Worm (Caenorhabditis elegans) whole organism, L4/young adult: ENCODE measurements around the gene ztf-28.

Experiments used
- dao-5 ChIP-seq: sonication (generic microtip); optimal IDR thresholded peaks from 2 replicates; lab custom pipeline; 2016; ENCODE audit warnings: missing genotype, missing genetic modification characterization, moderate library complexity, missing compliant biosample characterization
- him-1 ChIP-seq: sonication (generic microtip); optimal IDR thresholded peaks from 2 replicates; lab custom pipeline; 2016; ENCODE audit warnings: missing genotype, missing genetic modification reagents, missing genetic modification characterization, missing compliant biosample characterization

DNA sequence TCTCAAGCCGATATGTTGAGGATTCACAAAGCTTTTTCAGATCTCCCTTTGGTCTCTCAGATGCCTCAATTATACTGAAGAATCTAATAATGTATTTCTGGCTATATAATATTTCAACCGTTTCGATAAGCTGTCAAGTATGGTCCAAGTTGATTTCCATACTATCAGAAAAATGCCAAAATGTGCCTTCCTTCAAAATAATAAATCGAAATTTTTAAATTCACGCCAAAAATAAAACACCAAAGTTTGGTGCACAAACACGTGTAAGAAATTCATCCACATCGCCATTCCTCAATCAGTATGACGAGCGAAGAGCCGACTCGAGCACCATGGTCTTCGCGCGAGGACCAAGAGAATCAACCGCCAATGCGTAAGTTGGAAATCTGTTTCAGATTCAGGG is 29.1 kb downstream of the ztf-28 start, which contains the start of gene F22F7.11:
- TF ChIP-seq him-1 (tag; lab: Kevin White, UChicago) (no peak), dao-5 (tag; lab: Kevin White, UChicago) (no peak)
